Worm (Caenorhabditis elegans): Measurements from ENCODE around the gene F53C3.11.

F53C3.11 gene

DNA sequence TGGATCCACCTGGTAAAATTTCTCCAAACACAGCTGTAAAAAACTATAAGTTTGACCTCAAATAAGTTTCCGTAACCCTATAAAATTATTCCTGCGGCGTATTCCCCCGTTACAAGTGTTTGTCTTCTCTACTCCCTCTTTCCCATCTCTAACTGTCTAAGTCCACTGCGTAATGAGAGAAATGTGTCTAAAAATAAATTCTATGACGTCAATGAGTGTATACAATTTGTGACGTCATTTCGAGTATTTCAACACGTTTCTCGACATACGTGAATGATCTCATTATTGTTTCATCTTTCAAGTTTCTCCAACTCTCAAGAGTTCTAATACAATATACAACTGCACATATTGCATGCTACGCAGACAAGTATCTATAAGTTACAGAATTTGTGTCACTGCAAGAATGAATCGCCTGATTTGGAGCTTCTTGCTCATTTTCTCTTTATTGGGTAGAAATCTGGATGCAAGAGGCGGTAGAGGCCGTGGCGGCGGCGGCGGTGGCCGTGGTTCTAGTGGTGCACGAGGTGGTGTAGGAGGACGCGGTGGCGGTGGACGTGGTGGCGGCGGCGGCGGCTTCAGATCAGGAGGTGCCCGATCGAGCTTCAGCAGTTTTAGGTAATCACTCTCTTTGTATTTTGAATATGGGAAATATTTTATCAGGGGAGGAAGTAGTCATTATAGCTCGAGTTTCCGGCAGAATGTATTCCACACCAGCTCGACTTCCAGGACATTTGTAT, 8.6 kb downstream of the F53C3.11 start, which contains the start of gene F53C3.6 (continued):
- no peak for TF ChIP-seq hlh-30 (tag; optimal IDR thresholded peaks at IDR 0.05; ENCODE audit: insufficient read depth)
- no peak for TF ChIP-seq snpc-1.2 (GFP tag; IDR thresholded peaks at IDR 0.05)
- TF ChIP-seq ZK337.2 (GFP tag; IDR thresholded peaks at IDR 0.05): no peak
- TF ChIP-seq Y75B8A.6 (GFP tag; IDR thresholded peaks at IDR 0.05): no peak
- no peak for TF ChIP-seq F44E2.7 (GFP tag; IDR thresholded peaks at IDR 0.05)
- TF ChIP-seq hif-1 (tag; optimal IDR thresholded peaks at IDR 0.05): peak in 1 of 2 experiments; percentile 24
- TF ChIP-seq dmd-8 (GFP tag; IDR thresholded peaks at IDR 0.05): no peak
- TF ChIP-seq vab-7 (GFP tag; IDR thresholded peaks at IDR 0.05): no peak
- no peak for TF ChIP-seq zip-11 (GFP tag; IDR thresholded peaks at IDR 0.05)
- TF ChIP-seq lsy-2 (tag; optimal IDR thresholded peaks at IDR 0.05): peak in 1 of 2 experiments; percentile 76
- 0 out of 2 replicates have a peak, but pooled peaks have one; percentile 37 for TF ChIP-seq hmg-1.1 (GFP tag; IDR thresholded peaks at IDR 0.05)
- no peak for TF ChIP-seq daf-12 (tag; optimal IDR thresholded peaks at IDR 0.05)
- TF ChIP-seq hlh-11 (tag; optimal IDR thresholded peaks at IDR 0.05): peak; percentile 70
- no peak for TF ChIP-seq nhr-111 (GFP tag; optimal IDR thresholded peaks at IDR 0.05)
- TF ChIP-seq lin-29 (GFP tag; IDR thresholded peaks at IDR 0.05): no peak
- TF ChIP-seq lim-7 (GFP tag; IDR thresholded peaks at IDR 0.05): no peak
- TF ChIP-seq F37D6.2 (tag; optimal IDR thresholded peaks at IDR 0.05): peak; percentile 33

DNA sequence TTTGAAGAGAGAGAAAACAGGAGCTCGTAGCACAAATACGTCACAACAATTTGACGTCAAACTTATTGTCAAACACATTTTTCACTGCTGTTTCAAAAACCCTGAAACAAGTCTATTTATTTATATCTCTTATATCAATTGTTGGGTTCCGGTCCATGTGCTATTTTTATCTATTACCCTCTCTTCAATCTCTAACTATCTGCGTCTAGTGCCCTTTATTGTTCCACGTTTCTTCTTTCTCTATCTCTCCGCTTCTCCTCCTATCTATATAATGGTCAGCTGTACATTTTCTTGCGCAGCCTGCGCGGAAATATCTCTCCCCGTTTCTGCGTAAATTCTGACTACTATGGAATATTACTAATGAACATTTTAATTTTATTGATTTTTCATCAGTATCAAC, 9.6 kb downstream of the F53C3.11 start:
- TF ChIP-seq hlh-11 (tag; optimal IDR thresholded peaks at IDR 0.05) (peak; percentile 67), sdz-12 (GFP tag; optimal IDR thresholded peaks at IDR 0.05) (no peak), nhr-28 (tag; optimal IDR thresholded peaks at IDR 0.05) (peak; percentile 42), aha-1 (tag) (peak; percentile 92), daf-16 (GFP tag; optimal IDR thresholded peaks at IDR 0.05) (peak in 1 of 2 experiments; percentile 73), daf-16 (tag; optimal IDR thresholded peaks at IDR 0.05) (no peak), lir-3 (tag; optimal IDR thresholded peaks at IDR 0.05) (no peak), duxl-1 (tag; optimal IDR thresholded peaks at IDR 0.05; ENCODE audit: poor library complexity) (peak; percentile 52), mdl-1 (tag; optimal IDR thresholded peaks at IDR 0.05) (peak in 1 of 2 experiments; percentile 77)

DNA sequence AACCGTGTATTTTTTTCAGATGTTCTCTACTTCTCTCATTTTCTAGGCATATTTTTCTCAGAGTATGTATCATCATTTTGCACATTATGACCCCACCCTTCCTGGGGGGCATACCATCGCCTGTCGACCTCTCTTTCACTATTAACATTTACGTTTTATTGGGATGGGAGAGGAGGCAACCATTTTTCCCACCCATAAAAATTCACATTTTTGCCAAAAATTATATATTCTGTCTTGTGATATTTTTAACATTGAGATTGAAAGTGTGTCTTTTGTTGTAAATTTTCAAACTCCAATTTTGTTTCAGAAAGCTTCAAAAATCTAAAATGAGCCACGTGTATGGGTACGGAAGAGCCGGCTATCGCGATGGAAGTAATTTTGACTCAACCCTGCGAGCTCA, 11.8 kb downstream of the F53C3.11 start, which contains the start of gene F53C3.7:
F53C3.7 (plus strand) TSS at position 301 of the 400 bp plus-strand sequence.
- TF ChIP-seq nhr-41 (GFP tag; IDR thresholded peaks at IDR 0.05) (no peak), hlh-30 (tag; optimal IDR thresholded peaks at IDR 0.05; ENCODE audit: insufficient read depth) (no peak), unc-130 (GFP tag; optimal IDR thresholded peaks at IDR 0.05) (no peak), dpl-1 (GFP tag; optimal IDR thresholded peaks at IDR 0.05) (no peak), Y5F2A.4 (GFP tag; optimal IDR thresholded peaks at IDR 0.05) (no peak), daf-16 (GFP tag; optimal IDR thresholded peaks at IDR 0.05) (no peak), daf-16 (tag; optimal IDR thresholded peaks at IDR 0.05) (no peak), fkh-10 (GFP tag; optimal IDR thresholded peaks at IDR 0.05) (no peak), ztf-11 (tag; optimal IDR thresholded peaks at IDR 0.05) (no peak), lin-13 (GFP tag; optimal IDR thresholded peaks at IDR 0.05) (no peak), ces-1 (GFP tag; optimal IDR thresholded peaks at IDR 0.05) (no peak), ceh-20 (GFP tag; IDR thresholded peaks at IDR 0.05) (no peak), T20F7.1 (GFP tag; optimal IDR thresholded peaks at IDR 0.05) (no peak), Y105C5A.15 (GFP tag; IDR thresholded peaks at IDR 0.05) (no peak), php-3 (GFP tag; IDR thresholded peaks at IDR 0.05) (no peak), tra-1 (GFP tag; IDR thresholded peaks at IDR 0.05) (no peak), mep-1 (tag; optimal IDR thresholded peaks at IDR 0.05) (no peak)

All from whole organism, L4 larva.